Worm (Caenorhabditis elegans) whole organism, L1 larva: Measurements from ENCODE around the gene unk-1.

ENCODE experiments used
- ama-1 ChIP-seq: fragments of 150-350 bp; optimal IDR thresholded peaks from 2 replicates; lab custom pipeline; 2014
- ceh-88 ChIP-seq: fragments of 200-800 bp; sonication (Bioruptor generic); IDR thresholded peaks from 2 replicates; pipeline ENCODE4 v1.3.6; 2022; ENCODE audit warnings: missing genetic modification characterization, missing compliant biosample characterization
- lin-39 ChIP-seq: fragments of 150-350 bp; optimal IDR thresholded peaks from 2 replicates; lab custom pipeline; 2014; ENCODE audit warnings: missing biosample characterization, missing genetic modification reagents, missing genetic modification characterization
- nhr-77 ChIP-seq: fragments of 150-350 bp; optimal IDR thresholded peaks from 2 replicates; lab custom pipeline; 2014; ENCODE audit warnings: missing biosample characterization, missing genetic modification characterization
- snpc-4 ChIP-seq: fragments of 150-350 bp; optimal IDR thresholded peaks from 2 replicates; lab custom pipeline; 2014; ENCODE audit warnings: missing biosample characterization, missing genetic modification characterization
- snu-23 ChIP-seq: sonication (generic microtip); optimal IDR thresholded peaks from 2 replicates; lab custom pipeline; 2016; ENCODE audit warnings: missing genetic modification characterization, missing compliant biosample characterization
- sptf-1 ChIP-seq: fragments of 150-350 bp; optimal IDR thresholded peaks from 2 replicates; lab custom pipeline; 2014; ENCODE audit warnings: missing biosample characterization, missing genetic modification characterization
- unc-62 ChIP-seq: fragments of 150-350 bp; optimal IDR thresholded peaks from 2 replicates; lab custom pipeline; 2014; ENCODE audit warnings: missing biosample characterization, missing genetic modification reagents, missing genetic modification characterization

DNA sequence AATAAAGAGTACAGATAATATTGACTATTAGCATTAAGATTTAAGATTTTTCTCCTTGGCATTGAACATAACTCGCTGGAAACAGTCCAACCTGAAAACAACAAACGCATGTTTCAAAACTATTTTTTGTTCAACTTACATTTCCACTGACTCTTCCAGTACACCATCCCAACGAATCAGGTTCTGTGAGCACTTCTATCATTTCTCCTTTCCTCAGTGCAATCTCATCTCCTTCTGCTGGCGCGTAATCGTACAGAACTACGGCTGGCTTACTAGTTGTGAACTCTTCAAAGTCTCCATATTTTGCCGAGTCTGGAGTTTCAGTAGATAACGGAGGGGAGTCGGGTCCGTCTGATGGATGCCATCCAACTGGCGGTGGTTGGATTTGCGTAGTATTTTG is 25.6 kb upstream of the unk-1 start:
- TF ChIP-seq snu-23 (GFP tag; lab: Kevin White, UChicago) (no peak), ama-1 (lab: Kevin White, UChicago) (peak; percentile 24), unc-62 (GFP tag; lab: Kevin White, UChicago) (no peak), snpc-4 (tag; lab: Kevin White, UChicago) (no peak), sptf-1 (tag; lab: Kevin White, UChicago) (no peak), nhr-77 (no peak), lin-39 (tag; lab: Kevin White, UChicago) (no peak), ceh-88 (GFP tag; lab: Robert Waterston, UW) (no peak)
